Worm (Caenorhabditis elegans) whole organism, L4 larva: Measurements from ENCODE around the gene mrps-18A.

Experiments used
- daf-12 ChIP-seq: fragments of 150-350 bp; optimal IDR thresholded peaks from 2 replicates; lab custom pipeline; 2014; ENCODE audit warnings: missing biosample characterization, missing genetic modification reagents, missing genetic modification characterization
- fos-1 ChIP-seq: fragments of 150-350 bp; optimal IDR thresholded peaks from 2 replicates; lab custom pipeline; 2014; ENCODE audit warnings: missing biosample characterization, missing genetic modification characterization

DNA sequence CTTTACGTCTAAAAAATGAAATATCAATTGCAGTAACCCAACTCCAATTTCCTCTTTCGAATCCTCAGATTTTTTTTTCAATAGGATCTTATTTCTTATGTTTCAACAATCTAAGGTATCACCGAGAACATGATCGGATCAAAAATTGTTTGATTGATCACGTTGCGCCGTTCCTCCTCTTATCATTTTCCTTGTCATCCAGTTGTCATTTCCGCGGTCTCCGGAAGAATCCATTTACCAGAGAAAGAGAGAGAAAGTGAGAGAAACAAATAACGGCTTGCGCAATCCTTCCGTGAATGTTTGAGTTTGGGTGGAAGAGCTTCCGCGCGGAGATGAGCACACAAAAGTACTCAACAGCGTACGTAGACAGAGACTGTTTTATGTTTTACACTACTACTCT is 38.5 kb downstream of the mrps-18A start:
- TF ChIP-seq daf-12 (no peak), fos-1 (tag; lab: Kevin White, UChicago) (no peak)
